Worm (Caenorhabditis elegans) whole organism, L4 larva: ENCODE measurements around the gene col-40.

Experiments used
- D1046.2 ChIP-seq: fragments of 200-800 bp; sonication (Bioruptor generic); IDR thresholded peaks from 2 replicates; pipeline ENCODE4 v1.3.6; 2022; ENCODE audit warnings: missing genetic modification characterization, missing compliant biosample characterization
- F10B5.3 ChIP-seq: sonication (generic microtip); optimal IDR thresholded peaks from 2 replicates; lab custom pipeline; 2016; ENCODE audit warnings: mild to moderate bottlenecking, missing genetic modification characterization, missing compliant biosample characterization
- F37D6.2 ChIP-seq: sonication (generic microtip); optimal IDR thresholded peaks from 2 replicates; lab custom pipeline; 2016; ENCODE audit warnings: mild to moderate bottlenecking, missing genetic modification characterization, missing compliant biosample characterization
- F49E8.2 ChIP-seq: sonication (generic microtip); optimal IDR thresholded peaks from 2 replicates; lab custom pipeline; 2016; ENCODE audit warnings: missing compliant biosample characterization, mild to moderate bottlenecking, missing genetic modification characterization, borderline replicate concordance
- R02D3.7 ChIP-seq: fragments of 150-350 bp; sonication (generic microtip); optimal IDR thresholded peaks from 3 replicates; lab custom pipeline; 2014; ENCODE audit warnings: missing biosample characterization, missing genetic modification characterization
- T20F7.1 ChIP-seq: fragments of 200-800 bp; sonication (Bioruptor generic); optimal IDR thresholded peaks from 2 replicates; lab custom pipeline; 2018; ENCODE audit warnings: mild to moderate bottlenecking, missing genetic modification characterization, missing compliant biosample characterization
- T26A8.4 ChIP-seq: fragments of 200-800 bp; sonication (Bioruptor generic); IDR thresholded peaks from 2 replicates; pipeline ENCODE4 v1.3.6; 2022; ENCODE audit warnings: missing genetic modification characterization, missing compliant biosample characterization
- Y105C5A.15 ChIP-seq: fragments of 200-800 bp; sonication (Bioruptor generic); IDR thresholded peaks from 2 replicates; pipeline ENCODE4 v1.3.6; 2022; ENCODE audit warnings: missing genetic modification characterization, missing compliant biosample characterization
- Y5F2A.4 ChIP-seq: fragments of 200-800 bp; sonication (Bioruptor generic); optimal IDR thresholded peaks from 2 replicates; lab custom pipeline; 2018; ENCODE audit warnings: mild to moderate bottlenecking, missing genetic modification characterization, missing compliant biosample characterization
- Y75B8A.6 ChIP-seq: fragments of 200-800 bp; sonication (Bioruptor generic); IDR thresholded peaks from 2 replicates; pipeline ENCODE4 v1.3.6; 2022; ENCODE audit warnings: missing genetic modification reagents, missing genetic modification characterization, missing compliant biosample characterization
- ZK337.2 ChIP-seq: fragments of 200-800 bp; sonication (Bioruptor generic); IDR thresholded peaks from 2 replicates; pipeline ENCODE4 v1.3.6; 2022; ENCODE audit warnings: missing genetic modification reagents, missing genetic modification characterization, missing compliant biosample characterization
- ZK546.5 ChIP-seq, 2 experiments: sonication (generic microtip); optimal IDR thresholded peaks; 2 replicates each; lab custom pipeline; 2017; ENCODE audit warnings: missing biosample characterization in 2 of 2, missing genetic modification characterization in 2 of 2
- aha-1 ChIP-seq: fragments of 150-350 bp; peaks from one replicate; lab custom pipeline; 2014; ENCODE audit warnings: missing biosample characterization, missing genetic modification characterization
- aly-2 ChIP-seq: sonication (generic microtip); optimal IDR thresholded peaks from 2 replicates; lab custom pipeline; 2018; ENCODE audit warnings: missing biosample characterization, missing genetic modification characterization
- attf-4 ChIP-seq: sonication (generic microtip); optimal IDR thresholded peaks from 3 replicates; lab custom pipeline; 2017; ENCODE audit warnings: missing biosample characterization, missing genetic modification characterization
- ceh-20 ChIP-seq: fragments of 200-800 bp; sonication (Bioruptor generic); IDR thresholded peaks from 2 replicates; pipeline ENCODE4 v1.3.6; 2022; ENCODE audit warnings: missing genetic modification reagents, missing genetic modification characterization, missing compliant biosample characterization
- ceh-44 ChIP-seq: fragments of 200-800 bp; sonication (Bioruptor generic); IDR thresholded peaks from 2 replicates; pipeline ENCODE4 v1.3.6; 2022; ENCODE audit warnings: missing genetic modification reagents, missing genetic modification characterization, missing compliant biosample characterization
- ceh-62 ChIP-seq: sonication (generic microtip); optimal IDR thresholded peaks from 2 replicates; lab custom pipeline; 2017; ENCODE audit warnings: missing biosample characterization, missing genetic modification characterization
- ceh-82 ChIP-seq: sonication (generic microtip); optimal IDR thresholded peaks from 2 replicates; lab custom pipeline; 2017; ENCODE audit warnings: missing biosample characterization, missing genetic modification characterization
- cey-2 ChIP-seq: sonication (generic microtip); optimal IDR thresholded peaks from 3 replicates; lab custom pipeline; 2017; ENCODE audit warnings: missing genetic modification characterization, mild to moderate bottlenecking, missing compliant biosample characterization, antibody characterized with exemption, borderline replicate concordance; ENCODE audit not compliant: insufficient read depth
- ctbp-1 ChIP-seq: fragments of 200-800 bp; sonication (Bioruptor generic); IDR thresholded peaks from 2 replicates; pipeline ENCODE4 v1.3.6; 2022; ENCODE audit warnings: missing genetic modification reagents, missing genetic modification characterization, missing compliant biosample characterization
- dmd-6 ChIP-seq: fragments of 200-800 bp; sonication (Bioruptor generic); IDR thresholded peaks from 2 replicates; pipeline ENCODE4 v1.3.6; 2022; ENCODE audit warnings: missing genetic modification reagents, missing genetic modification characterization, missing compliant biosample characterization
- dmd-8 ChIP-seq: fragments of 200-800 bp; sonication (Bioruptor generic); IDR thresholded peaks from 2 replicates; pipeline ENCODE4 v1.3.6; 2022; ENCODE audit warnings: missing genetic modification characterization, missing compliant biosample characterization
- dve-1 ChIP-seq: sonication (generic microtip); optimal IDR thresholded peaks from 2 replicates; lab custom pipeline; 2017; ENCODE audit warnings: antibody characterized with exemption, mild to moderate bottlenecking, missing genetic modification characterization, missing compliant biosample characterization; ENCODE audit not compliant: insufficient read depth
- egl-43 ChIP-seq: fragments of 200-800 bp; sonication (Bioruptor generic); IDR thresholded peaks from 2 replicates; pipeline ENCODE4 v1.3.6; 2022; ENCODE audit warnings: missing genetic modification reagents, missing genetic modification characterization, missing compliant biosample characterization
- fkh-10 ChIP-seq: fragments of 150-350 bp; optimal IDR thresholded peaks from 2 replicates; lab custom pipeline; 2014; ENCODE audit warnings: missing biosample characterization, missing genetic modification reagents, missing genetic modification characterization
- fos-1 ChIP-seq: fragments of 150-350 bp; optimal IDR thresholded peaks from 2 replicates; lab custom pipeline; 2014; ENCODE audit warnings: missing biosample characterization, missing genetic modification characterization
- hlh-30 ChIP-seq: sonication (generic microtip); optimal IDR thresholded peaks from 2 replicates; lab custom pipeline; 2017; ENCODE audit warnings: antibody characterized with exemption, mild to moderate bottlenecking, missing genetic modification characterization, missing compliant biosample characterization; ENCODE audit not compliant: insufficient read depth
- hmg-1.1 ChIP-seq: fragments of 200-800 bp; sonication (Bioruptor generic); IDR thresholded peaks from 2 replicates; pipeline ENCODE4 v1.3.6; 2022; ENCODE audit warnings: missing genetic modification reagents, missing genetic modification characterization, missing compliant biosample characterization
- lin-29 ChIP-seq: fragments of 200-800 bp; sonication (Bioruptor generic); IDR thresholded peaks from 2 replicates; pipeline ENCODE4 v1.3.6; 2022; ENCODE audit warnings: missing genetic modification reagents, missing genetic modification characterization, missing compliant biosample characterization
- lin-38 ChIP-seq: fragments of 200-800 bp; sonication (Bioruptor generic); IDR thresholded peaks from 2 replicates; pipeline ENCODE4 v1.3.6; 2022; ENCODE audit warnings: missing genetic modification reagents, missing genetic modification characterization, missing compliant biosample characterization
- lin-39 ChIP-seq: fragments of 150-350 bp; optimal IDR thresholded peaks from 2 replicates; lab custom pipeline; 2014; ENCODE audit warnings: missing biosample characterization, missing genetic modification reagents, missing genetic modification characterization
- lir-3 ChIP-seq: sonication (generic microtip); optimal IDR thresholded peaks from 2 replicates; lab custom pipeline; 2016; ENCODE audit warnings: mild to moderate bottlenecking, missing genetic modification characterization, missing compliant biosample characterization
- lsy-2 ChIP-seq, 2 experiments: fragments of 150-350 bp in 1 of 2; sonication (generic microtip) in 1 of 2; optimal IDR thresholded peaks; 2 replicates each; lab custom pipeline; 2014 to 2017; ENCODE audit warnings: missing biosample characterization in 2 of 2, missing genetic modification characterization in 2 of 2
- madf-5 ChIP-seq, 2 experiments: fragments of 200-800 bp; sonication (Bioruptor generic); IDR thresholded peaks; 2 replicates each; pipeline ENCODE4 v1.3.6; 2022; ENCODE audit warnings: missing compliant biosample characterization in 2 of 2, missing genetic modification characterization in 2 of 2
- madf-9 ChIP-seq: fragments of 200-800 bp; sonication (Bioruptor generic); conservative IDR thresholded peaks from 2 replicates; pipeline ENCODE4 v1.3.6; 2022; ENCODE audit warnings: missing genetic modification reagents, missing genetic modification characterization, missing compliant biosample characterization
- mxl-2 ChIP-seq: fragments of 200-800 bp; sonication (Bioruptor generic); conservative IDR thresholded peaks from 2 replicates; pipeline ENCODE4 v1.3.6; 2022; ENCODE audit warnings: missing genetic modification reagents, missing genetic modification characterization, missing compliant biosample characterization
- mxl-3 ChIP-seq: fragments of 200-800 bp; sonication (Bioruptor generic); optimal IDR thresholded peaks from 2 replicates; lab custom pipeline; 2018; ENCODE audit warnings: mild to moderate bottlenecking, missing genetic modification characterization, missing compliant biosample characterization
- nhr-10 ChIP-seq: fragments of 150-350 bp; optimal IDR thresholded peaks from 2 replicates; lab custom pipeline; 2014; ENCODE audit warnings: missing biosample characterization, missing genetic modification characterization
- nhr-102 ChIP-seq: sonication (generic microtip); optimal IDR thresholded peaks from 2 replicates; lab custom pipeline; 2016; ENCODE audit warnings: mild to moderate bottlenecking, missing genetic modification characterization, moderate library complexity, missing compliant biosample characterization
- nhr-28 ChIP-seq: fragments of 150-350 bp; optimal IDR thresholded peaks from 2 replicates; lab custom pipeline; 2014; ENCODE audit warnings: missing biosample characterization, missing genetic modification characterization
- nhr-41 ChIP-seq: fragments of 200-800 bp; sonication (Bioruptor generic); IDR thresholded peaks from 2 replicates; pipeline ENCODE4 v1.3.6; 2022; ENCODE audit warnings: missing genetic modification reagents, missing genetic modification characterization, missing compliant biosample characterization
- nhr-42 ChIP-seq: fragments of 200-800 bp; sonication (Bioruptor generic); IDR thresholded peaks from 2 replicates; pipeline ENCODE4 v1.3.6; 2022; ENCODE audit warnings: missing genetic modification characterization, missing compliant biosample characterization
- nhr-76 ChIP-seq: fragments of 150-350 bp; optimal IDR thresholded peaks from 2 replicates; lab custom pipeline; 2014; ENCODE audit warnings: missing biosample characterization, missing genetic modification characterization
- pqm-1 ChIP-seq: sonication (generic microtip); optimal IDR thresholded peaks from 2 replicates; lab custom pipeline; 2017; ENCODE audit warnings: missing biosample characterization, missing genetic modification characterization
- saeg-2 ChIP-seq: fragments of 200-800 bp; sonication (Bioruptor generic); IDR thresholded peaks from 2 replicates; pipeline ENCODE4 v1.3.6; 2022; ENCODE audit warnings: missing genetic modification reagents, missing genetic modification characterization, missing compliant biosample characterization
- sdz-12 ChIP-seq: fragments of 200-800 bp; sonication (Bioruptor generic); optimal IDR thresholded peaks from 2 replicates; lab custom pipeline; 2018; ENCODE audit warnings: mild to moderate bottlenecking, missing genetic modification characterization, missing compliant biosample characterization
- set-16 ChIP-seq: fragments of 200-800 bp; sonication (Bioruptor generic); IDR thresholded peaks from 2 replicates; pipeline ENCODE4 v1.3.6; 2022; ENCODE audit warnings: missing genetic modification reagents, missing genetic modification characterization, missing compliant biosample characterization
- snpc-1.2 ChIP-seq: fragments of 200-800 bp; sonication (Bioruptor generic); IDR thresholded peaks from 2 replicates; pipeline ENCODE4 v1.3.6; 2022; ENCODE audit warnings: missing genetic modification reagents, missing genetic modification characterization, missing compliant biosample characterization
- snpc-4 ChIP-seq: fragments of 150-350 bp; optimal IDR thresholded peaks from 2 replicates; lab custom pipeline; 2014; ENCODE audit warnings: missing biosample characterization, missing genetic modification characterization
- tag-97 ChIP-seq: fragments of 200-800 bp; sonication (Bioruptor generic); IDR thresholded peaks from 2 replicates; pipeline ENCODE4 v1.3.6; 2022; ENCODE audit warnings: missing genetic modification characterization, missing compliant biosample characterization
- ztf-7 ChIP-seq: fragments of 150-350 bp; optimal IDR thresholded peaks from 2 replicates; lab custom pipeline; 2014; ENCODE audit warnings: missing biosample characterization, missing genetic modification characterization

The col-40 gene

DNA sequence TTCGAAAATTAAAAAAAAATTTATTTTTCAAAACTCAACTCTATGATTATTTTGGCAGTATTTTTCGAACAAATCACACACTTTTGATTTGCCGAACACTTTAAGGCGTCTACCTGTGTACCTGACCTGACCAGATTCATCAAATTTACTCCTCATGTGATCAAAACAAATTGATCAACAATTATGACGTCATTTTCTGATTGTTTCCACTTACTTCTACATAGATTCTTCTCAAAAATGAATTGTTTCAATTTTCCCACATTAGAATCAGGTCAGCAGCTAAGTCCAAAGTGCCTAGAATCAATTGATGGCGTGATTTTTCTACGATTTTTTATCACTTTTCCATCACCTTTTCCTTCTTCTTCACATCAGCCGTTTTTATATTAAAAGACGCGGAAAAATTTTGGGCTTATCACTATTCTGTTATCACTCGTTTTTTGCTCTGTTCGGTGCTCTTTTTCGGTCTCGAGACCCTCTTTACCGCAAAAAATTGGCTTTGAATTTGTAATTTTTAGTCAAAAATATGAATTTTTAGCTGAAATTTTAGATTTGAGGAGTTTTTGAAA is 36.5 kb upstream of the col-40 start:
- TF ChIP-seq lin-39 (tag; lab: Kevin White, UChicago) (no peak), madf-5 (GFP tag; IDR thresholded peaks at IDR 0.05; lab: Robert Waterston, UW) (peak in 1 of 2 experiments; percentile 39; a peak in 1 of 4 replicates), T20F7.1 (GFP tag; lab: Kevin White, UChicago) (peak; percentile 7), ZK337.2 (GFP tag; lab: Robert Waterston, UW) (no peak), pqm-1 (tag; lab: Kevin White, UChicago) (peak; percentile 16), F37D6.2 (tag; lab: Kevin White, UChicago) (no peak), attf-4 (tag; lab: Kevin White, UChicago) (no peak), ceh-82 (no peak), snpc-4 (tag; lab: Kevin White, UChicago) (no peak), Y75B8A.6 (GFP tag; lab: Robert Waterston, UW) (no peak), lin-29 (GFP tag; lab: Robert Waterston, UW) (no peak), fkh-10 (GFP tag; lab: Kevin White, UChicago) (no peak), R02D3.7 (tag; lab: Kevin White, UChicago) (no peak), snpc-1.2 (GFP tag; lab: Robert Waterston, UW) (no peak), T26A8.4 (no peak), nhr-28 (tag; lab: Kevin White, UChicago) (peak; percentile 44), nhr-41 (GFP tag; lab: Robert Waterston, UW) (no peak), madf-9 (GFP tag; lab: Robert Waterston, UW) (no peak), dmd-8 (GFP tag; lab: Robert Waterston, UW) (no peak), nhr-76 (tag; lab: Kevin White, UChicago) (no peak), sdz-12 (GFP tag; lab: Kevin White, UChicago) (no peak), lsy-2 (tag; optimal IDR thresholded peaks at IDR 0.05; lab: Kevin White, UChicago) (peak in 1 of 2 experiments; percentile 11), fos-1 (tag; lab: Kevin White, UChicago) (no peak), hlh-30 (peak; percentile 39), F49E8.2 (tag; lab: Kevin White, UChicago) (no peak), saeg-2 (no peak), cey-2 (tag; lab: Kevin White, UChicago) (no peak), aly-2 (tag; lab: Kevin White, UChicago) (no peak), egl-43 (no peak), ztf-7 (tag; lab: Kevin White, UChicago) (no peak), mxl-2 (no peak), nhr-10 (tag; lab: Kevin White, UChicago) (no peak), ZK546.5 (tag; optimal IDR thresholded peaks at IDR 0.05; lab: Kevin White, UChicago) (no peak), ceh-20 (GFP tag; lab: Robert Waterston, UW) (no peak), set-16 (GFP tag; lab: Robert Waterston, UW) (no peak), mxl-3 (GFP tag; lab: Kevin White, UChicago) (no peak), nhr-42 (GFP tag; lab: Robert Waterston, UW) (no peak), aha-1 (tag; lab: Kevin White, UChicago) (no peak), Y5F2A.4 (GFP tag; lab: Kevin White, UChicago) (no peak), ctbp-1 (GFP tag; lab: Robert Waterston, UW) (no peak), ceh-44 (GFP tag; lab: Robert Waterston, UW) (no peak), dmd-6 (GFP tag; lab: Robert Waterston, UW) (peak; percentile 62), Y105C5A.15 (GFP tag; lab: Robert Waterston, UW) (no peak), F10B5.3 (tag; lab: Kevin White, UChicago) (no peak), lin-38 (GFP tag; lab: Robert Waterston, UW) (no peak), ceh-62 (tag; lab: Kevin White, UChicago) (no peak), lir-3 (no peak), dve-1 (tag; lab: Kevin White, UChicago) (peak; percentile 36), nhr-102 (tag; lab: Kevin White, UChicago) (no peak), D1046.2 (GFP tag; lab: Robert Waterston, UW) (no peak), tag-97 (no peak), hmg-1.1 (GFP tag; lab: Robert Waterston, UW) (no peak)
